Fruit fly (Drosophila melanogaster): ENCODE results near the gene CG7322.

The CG7322 gene

dm6 chrX:18864483-18865358, 7.2 kb upstream of the CG7322 start:
- TF ChIP-seq CG13204 (GFP tag; optimal IDR thresholded peaks at IDR 0.05) (peak; percentile 93), CG34367 (tag; optimal IDR thresholded peaks at IDR 0.05) (no peak)

dm6 chrX:18863748-18864482, 6.4 kb upstream of the CG7322 start, which contains the start of the genes CG7326 and Dora:
TSS of gene CG7326 (minus strand) at chrX:18863776.
TSS of gene Dora (plus strand) at chrX:18863950.
- TF ChIP-seq CG15710 (tag; optimal IDR thresholded peaks at IDR 0.05) (no peak), CG9948 (tag; optimal IDR thresholded peaks at IDR 0.05) (no peak), rn (GFP tag; IDR thresholded peaks at IDR 0.05) (no peak), CG4496 (GFP tag; IDR thresholded peaks at IDR 0.05) (no peak), CG13204 (GFP tag; optimal IDR thresholded peaks at IDR 0.05) (peak; percentile 20), Pif1A (GFP tag; optimal IDR thresholded peaks at IDR 0.05) (no peak), EcR (GFP tag; optimal IDR thresholded peaks at IDR 0.05) (peak; percentile 46), CG12605 (GFP tag; IDR thresholded peaks at IDR 0.05) (no peak)

DNA sequence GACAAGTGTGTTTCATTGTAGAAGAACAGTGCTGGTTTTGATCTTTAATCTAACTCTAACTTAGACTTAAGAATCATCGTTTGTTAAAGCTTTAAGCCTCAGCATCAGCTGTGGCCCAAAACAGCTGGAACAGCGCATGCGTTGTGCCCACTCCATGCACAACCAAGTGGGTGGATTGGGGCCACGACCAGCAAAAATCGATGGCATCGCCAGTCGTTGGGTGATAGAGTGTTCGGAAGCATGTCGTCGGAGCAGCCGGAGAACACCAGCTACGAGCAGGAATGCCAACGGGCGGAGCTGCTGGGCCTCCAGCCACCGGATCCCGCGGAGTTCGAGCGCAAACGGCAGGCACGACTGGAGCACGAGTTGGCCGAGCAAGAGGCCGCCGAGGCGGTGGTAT, 2.5 kb upstream of the CG7322 start, which contains the start of gene CG32544:
Gene CG32544 (plus strand): TSS at position 211 of the 400 bp plus-strand sequence.
- no peak for TF ChIP-seq CG8301 (tag; optimal IDR thresholded peaks at IDR 0.05)
- TF ChIP-seq fd96Ca (GFP tag; IDR thresholded peaks at IDR 0.05): no peak
- TF ChIP-seq CG9948 (tag; optimal IDR thresholded peaks at IDR 0.05): no peak
- TF ChIP-seq D1 (tag; optimal IDR thresholded peaks at IDR 0.05): no peak

DNA sequence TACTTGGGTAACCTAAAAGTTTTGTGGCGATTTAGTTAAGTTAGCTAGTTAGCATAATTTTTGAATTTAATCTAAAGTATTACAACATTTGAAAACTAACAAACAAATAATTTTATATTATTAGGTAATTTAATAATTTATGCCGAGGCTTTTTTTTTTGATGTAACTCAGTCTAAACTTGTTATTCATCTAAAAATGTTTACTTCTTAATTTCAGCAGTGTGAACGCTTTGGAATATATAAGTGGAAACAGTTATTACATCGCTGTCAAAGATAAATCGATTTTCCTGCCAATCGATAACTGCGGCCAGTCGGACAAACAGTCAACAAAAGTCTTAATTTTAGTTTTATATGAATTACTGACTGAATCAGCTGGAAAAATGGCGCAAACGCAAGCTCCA, 359 bp upstream of the CG7322 start, which contains the start of gene Usp39:
Gene Usp39 (plus strand): TSS at position 288 of the 400 bp plus-strand sequence.
- TF ChIP-seq CG9948 (tag; optimal IDR thresholded peaks at IDR 0.05): peak; percentile 4
- no peak for TF ChIP-seq CG10348 (GFP tag; IDR thresholded peaks at IDR 0.05)

DNA sequence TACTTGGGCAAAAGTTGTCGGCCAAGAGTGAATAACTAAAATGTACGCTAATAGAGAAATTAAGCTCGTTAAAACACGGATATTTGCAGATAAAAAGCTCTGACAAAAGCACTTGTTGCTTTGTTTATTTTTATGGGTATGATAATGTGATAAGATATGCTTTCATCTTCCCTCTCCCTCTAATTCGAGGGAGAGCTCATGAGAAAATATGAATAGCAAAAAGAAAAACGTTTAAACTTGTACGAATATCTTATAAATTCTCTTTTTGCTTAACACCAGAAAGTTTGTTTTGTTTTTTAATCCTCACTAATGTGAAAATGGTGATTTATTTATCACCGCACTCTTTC, 8.6 kb downstream of the CG7322 start:
- peak; percentile 19; the same call in 1 of the 2 replicates for TF ChIP-seq CG12605 (GFP tag; IDR thresholded peaks at IDR 0.05)
- no peak for TF ChIP-seq CG8159 (tag; optimal IDR thresholded peaks at IDR 0.05)

DNA sequence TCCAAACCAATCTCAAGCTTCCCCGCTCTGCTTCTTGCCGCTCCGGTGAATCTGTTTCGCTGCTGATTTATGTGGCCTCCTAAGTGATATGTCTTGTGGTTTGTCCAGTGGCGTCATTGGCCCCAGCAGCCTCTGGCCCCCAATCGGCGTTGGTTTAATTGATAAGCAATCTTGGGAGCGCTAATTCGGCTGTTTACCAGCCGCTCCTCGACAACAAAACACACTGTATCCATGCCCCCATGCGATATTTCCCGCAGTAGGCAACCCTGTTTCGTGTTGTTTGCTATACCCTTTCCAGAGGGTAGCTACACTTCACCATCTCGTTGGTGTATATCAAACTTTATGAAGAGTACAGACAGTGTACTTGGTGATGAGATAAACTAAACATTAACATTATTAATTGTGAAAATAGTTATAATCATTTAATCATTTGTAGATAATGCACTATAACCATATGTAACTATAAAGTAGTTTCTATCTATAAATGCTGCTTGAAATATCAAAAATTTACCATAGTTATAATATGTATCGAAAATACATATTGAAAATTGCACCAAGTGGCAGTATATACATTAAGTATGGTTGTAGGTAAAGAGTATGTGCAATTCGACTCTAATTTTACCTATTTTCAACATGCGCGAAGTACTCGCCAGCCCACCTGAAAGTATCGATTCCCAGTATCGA, 9.1 kb downstream of the CG7322 start, which contains the start of gene shop:
Gene shop (minus strand): TSS at position 229 of the 684 bp plus-strand sequence.
- TF ChIP-seq CG10348 (GFP tag; IDR thresholded peaks at IDR 0.05) (peak; percentile 38; the same call in 1 of the 2 replicates), Pif1B (GFP tag; optimal IDR thresholded peaks at IDR 0.05) (peak; percentile 75), gl (tag; optimal IDR thresholded peaks at IDR 0.05) (peak; percentile 41), Ets98B (GFP tag; IDR thresholded peaks at IDR 0.05) (peak; percentile 57), EcR (GFP tag; optimal IDR thresholded peaks at IDR 0.05) (no peak), CG8301 (tag; optimal IDR thresholded peaks at IDR 0.05) (peak; percentile 86), D1 (tag; optimal IDR thresholded peaks at IDR 0.05) (no peak), CG15710 (tag; optimal IDR thresholded peaks at IDR 0.05) (peak; percentile 87), CG13204 (GFP tag; optimal IDR thresholded peaks at IDR 0.05) (peak; percentile 67), CG8159 (tag; optimal IDR thresholded peaks at IDR 0.05) (peak; percentile 89), CG14655 (GFP tag; optimal IDR thresholded peaks at IDR 0.05) (no peak), fd96Ca (GFP tag; IDR thresholded peaks at IDR 0.05) (peak; percentile 25; the same call in 1 of the 3 replicates), CG12605 (GFP tag; IDR thresholded peaks at IDR 0.05) (no peak), Snoo (tag; optimal IDR thresholded peaks at IDR 0.05) (peak; percentile 83), CG34367 (tag; optimal IDR thresholded peaks at IDR 0.05) (peak; percentile 86), CG17806 (tag; optimal IDR thresholded peaks at IDR 0.05) (peak; percentile 76), CG32121 (GFP tag; IDR thresholded peaks at IDR 0.05) (0 out of 2 replicates have a peak, but pooled peaks have one; percentile 27), CG9948 (tag; optimal IDR thresholded peaks at IDR 0.05) (peak; percentile 83), rn (GFP tag; IDR thresholded peaks at IDR 0.05) (no peak), CG4496 (GFP tag; IDR thresholded peaks at IDR 0.05) (peak; percentile 70), Pif1A (GFP tag; optimal IDR thresholded peaks at IDR 0.05) (peak; percentile 76)

Data from whole organism, pupa.